Fruit fly (Drosophila melanogaster): ENCODE data around the gene Pgant5.

- TF ChIP-seq ovo (GFP tag; optimal IDR thresholded peaks at IDR 0.05) (no peak), CG12768 (GFP tag; optimal IDR thresholded peaks at IDR 0.05) (no peak), CG7045 (GFP tag; optimal IDR thresholded peaks at IDR 0.05) (no peak), cic (GFP tag; optimal IDR thresholded peaks at IDR 0.05) (no peak), toe (GFP tag; optimal IDR thresholded peaks at IDR 0.05) (no peak), CG5204 (GFP tag; optimal IDR thresholded peaks at IDR 0.05) (no peak), tj (GFP tag; optimal IDR thresholded peaks at IDR 0.05) (no peak), CG1620 (GFP tag; optimal IDR thresholded peaks at IDR 0.05) (no peak), CG11617 (GFP tag; optimal IDR thresholded peaks at IDR 0.05) (no peak), Crg-1 (GFP tag; optimal IDR thresholded peaks at IDR 0.05) (no peak), CG7101 (tag; optimal IDR thresholded peaks at IDR 0.05) (no peak)
These were observed 18.0 kb upstream of the Pgant5 start for dm6 chr2L:5111261-5111922.
